Worm (Caenorhabditis elegans) whole organism, young adult: ENCODE measurements around the gene glb-22.
A peak's percentile ranks its signal among the peaks of the same experiment; 100 is the strongest.

Experiments used
- B0035.1 ChIP-seq: sonication (generic microtip); optimal IDR thresholded peaks from 2 replicates; lab custom pipeline; 2016; ENCODE audit warnings: missing genetic modification characterization, mild to moderate bottlenecking, missing compliant biosample characterization, missing genotype, missing genetic modification reagents
- C17E4.6 ChIP-seq: fragments of 200-800 bp; sonication (Bioruptor generic); IDR thresholded peaks from 2 replicates; pipeline ENCODE4 v1.3.6; 2022; ENCODE audit warnings: missing genetic modification reagents, missing genetic modification characterization, missing compliant biosample characterization
- F33H1.4 ChIP-seq: fragments of 200-800 bp; sonication (Bioruptor generic); IDR thresholded peaks from 2 replicates; pipeline ENCODE4 v1.3.6; 2022; ENCODE audit warnings: missing genetic modification reagents, missing genetic modification characterization, missing compliant biosample characterization
- F57C9.4 ChIP-seq: sonication (generic microtip); optimal IDR thresholded peaks from 2 replicates; lab custom pipeline; 2017; ENCODE audit warnings: mild to moderate bottlenecking, missing genetic modification characterization, missing compliant biosample characterization
- K11D2.4 ChIP-seq: fragments of 200-800 bp; sonication (Bioruptor generic); IDR thresholded peaks from 2 replicates; pipeline ENCODE4 v1.3.6; 2022; ENCODE audit warnings: missing genetic modification reagents, missing genetic modification characterization, missing compliant biosample characterization
- K12H6.12 ChIP-seq: fragments of 200-800 bp; sonication (Bioruptor generic); optimal IDR thresholded peaks from 2 replicates; lab custom pipeline; 2018; ENCODE audit warnings: mild to moderate bottlenecking, missing genetic modification characterization, missing compliant biosample characterization
- T07F8.4 ChIP-seq: sonication (generic microtip); optimal IDR thresholded peaks from 2 replicates; lab custom pipeline; 2016; ENCODE audit warnings: mild to moderate bottlenecking, missing genetic modification characterization, moderate library complexity, missing compliant biosample characterization
- Y53F4B.3 ChIP-seq: fragments of 200-800 bp; sonication (Bioruptor generic); IDR thresholded peaks from 2 replicates; pipeline ENCODE4 v1.3.6; 2022; ENCODE audit warnings: missing genetic modification reagents, missing genetic modification characterization, missing compliant biosample characterization
- Y53G8AR.9 ChIP-seq: fragments of 200-800 bp; sonication (Bioruptor generic); conservative IDR thresholded peaks from 2 replicates; pipeline ENCODE4 v1.3.6; 2022; ENCODE audit warnings: missing genetic modification reagents, missing genetic modification characterization, missing compliant biosample characterization
- ZK185.1 ChIP-seq: sonication (generic microtip); optimal IDR thresholded peaks from 2 replicates; lab custom pipeline; 2016; ENCODE audit warnings: mild to moderate bottlenecking, missing genetic modification characterization, missing compliant biosample characterization; ENCODE audit not compliant: poor library complexity, severe bottlenecking
- attf-5 ChIP-seq: fragments of 200-800 bp; sonication (Bioruptor generic); optimal IDR thresholded peaks from 2 replicates; lab custom pipeline; 2018; ENCODE audit warnings: mild to moderate bottlenecking, missing genetic modification characterization, missing compliant biosample characterization
- cebp-1 ChIP-seq, 2 experiments: fragments of 200-800 bp in 1 of 2; sonication (Bioruptor generic) in 1 of 2; sonication (generic microtip) in 1 of 2; IDR thresholded peaks in 1 of 2; optimal IDR thresholded peaks in 1 of 2; 2 replicates each; pipeline versions ENCODE4 v1.3.6 to Lab custom; 2017 to 2022; ENCODE audit warnings: missing compliant biosample characterization in 2 of 2, missing genetic modification characterization in 2 of 2, mild to moderate bottlenecking in 1 of 2, missing genetic modification reagents in 1 of 2, moderate library complexity in 1 of 2
- die-1 ChIP-seq: sonication (generic microtip); optimal IDR thresholded peaks from 2 replicates; lab custom pipeline; 2016; ENCODE audit warnings: missing genotype, mild to moderate bottlenecking, missing genetic modification characterization, missing compliant biosample characterization
- dox-1 ChIP-seq: fragments of 200-800 bp; sonication (Bioruptor generic); IDR thresholded peaks from 2 replicates; pipeline ENCODE4 v1.3.6; 2022; ENCODE audit warnings: missing genetic modification reagents, missing genetic modification characterization, missing compliant biosample characterization
- dpff-1 ChIP-seq: sonication (generic microtip); optimal IDR thresholded peaks from 2 replicates; lab custom pipeline; 2017; ENCODE audit warnings: mild to moderate bottlenecking, missing genetic modification characterization, missing compliant biosample characterization
- efl-1 ChIP-seq: fragments of 150-350 bp; optimal IDR thresholded peaks from 2 replicates; lab custom pipeline; 2014; ENCODE audit warnings: missing biosample characterization, missing genetic modification reagents, missing genetic modification characterization
- egrh-3 ChIP-seq: fragments of 200-800 bp; sonication (Bioruptor generic); IDR thresholded peaks from 2 replicates; pipeline ENCODE4 v1.3.6; 2022; ENCODE audit warnings: missing genetic modification reagents, missing genetic modification characterization, missing compliant biosample characterization
- ekl-4 ChIP-seq: fragments of 200-800 bp; sonication (Bioruptor generic); IDR thresholded peaks from 2 replicates; pipeline ENCODE4 v1.3.6; 2022; ENCODE audit warnings: missing genetic modification reagents, missing genetic modification characterization, missing compliant biosample characterization
- gei-17 ChIP-seq: fragments of 200-800 bp; sonication (Bioruptor generic); optimal IDR thresholded peaks from 2 replicates; lab custom pipeline; 2018; ENCODE audit warnings: mild to moderate bottlenecking, missing genetic modification characterization, missing compliant biosample characterization
- hmg-20 ChIP-seq: fragments of 200-800 bp; sonication (Bioruptor generic); IDR thresholded peaks from 2 replicates; pipeline ENCODE4 v1.3.6; 2022; ENCODE audit warnings: missing genetic modification reagents, missing genetic modification characterization, missing compliant biosample characterization
- lsl-1 ChIP-seq: fragments of 200-800 bp; sonication (Bioruptor generic); optimal IDR thresholded peaks from 2 replicates; lab custom pipeline; 2018; ENCODE audit warnings: mild to moderate bottlenecking, missing genetic modification characterization, moderate library complexity, missing compliant biosample characterization
- mcd-1 ChIP-seq: fragments of 200-800 bp; sonication (Bioruptor generic); IDR thresholded peaks from 2 replicates; pipeline ENCODE4 v1.3.6; 2022; ENCODE audit warnings: missing genetic modification reagents, missing genetic modification characterization, missing compliant biosample characterization
- mel-28 ChIP-seq: sonication (generic microtip); optimal IDR thresholded peaks from 2 replicates; lab custom pipeline; 2016; ENCODE audit warnings: borderline replicate concordance, mild to moderate bottlenecking, missing genetic modification characterization, missing compliant biosample characterization
- nhr-120 ChIP-seq: fragments of 200-800 bp; sonication (Bioruptor generic); IDR thresholded peaks from 2 replicates; pipeline ENCODE4 v1.3.6; 2022; ENCODE audit warnings: missing genetic modification characterization, missing compliant biosample characterization
- nhr-80 ChIP-seq: sonication (generic microtip); optimal IDR thresholded peaks from 2 replicates; lab custom pipeline; 2016; ENCODE audit warnings: missing genetic modification characterization, missing compliant biosample characterization
- pbrm-1 ChIP-seq: fragments of 200-800 bp; sonication (Bioruptor generic); IDR thresholded peaks from 2 replicates; pipeline ENCODE4 v1.3.6; 2022; ENCODE audit warnings: missing genetic modification reagents, missing genetic modification characterization, missing compliant biosample characterization
- rcor-1 ChIP-seq: fragments of 200-800 bp; sonication (Bioruptor generic); IDR thresholded peaks from 2 replicates; pipeline ENCODE4 v1.3.6; 2022; ENCODE audit warnings: missing genetic modification reagents, missing genetic modification characterization, missing compliant biosample characterization
- rpc-1 ChIP-seq, 2 experiments: fragments of 150-350 bp in 1 of 2; sonication (generic microtip) in 1 of 2; optimal IDR thresholded peaks; 2 replicates each; lab custom pipeline; 2014 to 2018; ENCODE audit warnings: missing biosample characterization in 1 of 2, missing genetic modification characterization in 1 of 2, missing genetic modification reagents in 1 of 2, missing genotype in 1 of 2
- snpc-4 ChIP-seq, 5 experiments: fragments of 150-350 bp in 1 of 5; sonication (generic microtip) in 4 of 5; optimal IDR thresholded peaks; 2 replicates each; lab custom pipeline; 2014 to 2018; ENCODE audit warnings: missing genetic modification characterization in 5 of 5, missing biosample characterization in 3 of 5, antibody characterized with exemption in 2 of 5, mild to moderate bottlenecking in 2 of 5, missing compliant biosample characterization in 2 of 5, missing genotype in 2 of 5, moderate library complexity in 2 of 5, missing genetic modification reagents in 1 of 5
- tbx-9 ChIP-seq: sonication (generic microtip); optimal IDR thresholded peaks from 2 replicates; lab custom pipeline; 2016; ENCODE audit warnings: borderline replicate concordance, missing genetic modification characterization, inconsistent platforms, missing compliant biosample characterization
- zfh-2 ChIP-seq: fragments of 200-800 bp; sonication (Bioruptor generic); conservative IDR thresholded peaks from 2 replicates; pipeline ENCODE4 v1.3.6; 2022; ENCODE audit warnings: missing genetic modification reagents, missing genetic modification characterization, missing compliant biosample characterization
- ztf-22 ChIP-seq: fragments of 200-800 bp; sonication (Bioruptor generic); optimal IDR thresholded peaks from 2 replicates; lab custom pipeline; 2018; ENCODE audit warnings: mild to moderate bottlenecking, missing genetic modification characterization, moderate library complexity, missing compliant biosample characterization

glb-22 gene

DNA sequence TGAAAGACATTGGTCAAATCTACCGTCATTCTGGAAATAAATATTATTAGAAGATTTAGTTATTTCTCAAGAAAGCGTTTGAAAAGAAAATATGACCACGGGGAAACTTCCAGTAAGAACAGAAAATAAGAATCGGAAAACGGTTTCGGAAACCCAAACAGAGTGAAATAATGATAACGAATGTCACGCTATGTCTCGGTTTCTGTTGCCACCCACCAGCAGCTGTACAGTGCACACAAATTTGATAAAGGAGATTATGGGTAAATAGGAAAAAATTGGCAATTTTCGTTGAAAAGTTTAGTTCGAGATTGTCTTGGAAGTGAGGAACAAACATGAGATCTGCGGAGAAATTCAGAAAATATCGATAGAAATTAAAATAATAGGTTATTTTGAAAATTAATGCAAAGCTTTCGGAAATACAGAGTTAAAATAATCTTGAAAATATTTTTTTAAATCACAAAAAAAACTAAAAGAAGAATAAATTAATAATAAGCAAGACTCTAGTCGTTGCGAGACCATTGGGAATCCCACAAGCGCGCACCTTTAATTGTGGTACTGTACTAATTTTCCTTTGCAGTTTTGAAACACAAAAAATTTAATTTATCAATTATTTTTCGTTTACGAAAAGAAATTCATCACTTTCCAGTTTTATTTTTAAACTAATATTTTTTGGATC lies 2.9 kb upstream of the glb-22 start, which contains the start of gene pes-9 (continued):
- peak; percentile 78 for TF ChIP-seq F33H1.4 (GFP tag; lab: Robert Waterston, UW)
- peak; percentile 52 for TF ChIP-seq nhr-80 (tag; lab: Kevin White, UChicago)
- no peak for TF ChIP-seq K12H6.12 (tag; lab: Kevin White, UChicago)
- TF ChIP-seq F57C9.4, result no peak
- TF ChIP-seq C17E4.6 (GFP tag; lab: Robert Waterston, UW), result no peak
- no peak for TF ChIP-seq gei-17 (GFP tag; lab: Kevin White, UChicago)
- TF ChIP-seq tbx-9 (tag; lab: Kevin White, UChicago), result no peak
- TF ChIP-seq T07F8.4 (tag; lab: Kevin White, UChicago), result no peak
- no peak for TF ChIP-seq nhr-120 (GFP tag; lab: Robert Waterston, UW)
- no peak for TF ChIP-seq K11D2.4
- no peak for TF ChIP-seq zfh-2
- TF ChIP-seq B0035.1 (tag; lab: Kevin White, UChicago), result no peak
- no peak for TF ChIP-seq pbrm-1 (GFP tag; lab: Robert Waterston, UW)
- TF ChIP-seq efl-1 (GFP tag; lab: Kevin White, UChicago), result peak; percentile 12
- no peak for TF ChIP-seq ZK185.1 (tag; lab: Kevin White, UChicago)
- no peak for TF ChIP-seq ztf-22 (GFP tag; lab: Kevin White, UChicago)
- no peak for TF ChIP-seq rpc-1 (optimal IDR thresholded peaks at IDR 0.05; lab: Kevin White, UChicago)
- TF ChIP-seq rpc-1 (tag; optimal IDR thresholded peaks at IDR 0.05; lab: Kevin White, UChicago), result no peak
- no peak for TF ChIP-seq snpc-4 (GFP tag; optimal IDR thresholded peaks at IDR 0.05; lab: Kevin White, UChicago)
- no peak for TF ChIP-seq snpc-4 (tag; optimal IDR thresholded peaks at IDR 0.05; lab: Kevin White, UChicago)
- TF ChIP-seq mel-28 (tag; lab: Kevin White, UChicago), result no peak
- no peak for TF ChIP-seq Y53F4B.3 (GFP tag; lab: Robert Waterston, UW)

DNA sequence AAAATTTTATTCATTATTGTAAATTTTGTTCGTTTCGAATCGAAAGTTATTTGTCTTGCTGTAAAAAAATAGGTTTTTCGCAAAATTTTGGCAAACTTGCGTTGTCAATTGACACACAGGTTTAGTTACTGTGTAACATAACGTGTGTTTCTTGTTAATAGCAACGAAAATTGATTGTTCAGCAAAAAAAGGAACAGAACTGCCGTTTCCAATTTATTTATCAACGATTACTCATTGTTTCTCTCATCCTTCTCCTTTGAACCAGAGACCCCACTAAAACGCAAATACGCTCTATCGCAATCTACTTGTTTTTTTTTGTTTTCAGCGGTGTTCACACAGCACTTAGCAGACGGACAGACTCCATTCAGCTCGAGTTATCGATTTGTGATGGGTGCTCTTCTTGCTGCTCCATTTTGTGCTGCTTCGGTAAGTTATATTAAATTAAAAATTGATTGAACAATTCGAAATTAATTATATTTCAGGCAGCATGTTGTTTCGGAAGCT lies 2.3 kb upstream of the glb-22 start, which contains the start of gene R11H6.2:
R11H6.2 (plus strand) TSS at position 326 of the 504 bp plus-strand sequence.
- TF ChIP-seq Y53F4B.3 (GFP tag; lab: Robert Waterston, UW), result no peak
- TF ChIP-seq attf-5 (GFP tag; lab: Kevin White, UChicago), result peak; percentile 44
- TF ChIP-seq cebp-1 (GFP tag; IDR thresholded peaks at IDR 0.05; lab: Robert Waterston, UW), result no peak
- TF ChIP-seq cebp-1 (tag; optimal IDR thresholded peaks at IDR 0.05; lab: Kevin White, UChicago), result peak; percentile 19
- no peak for TF ChIP-seq zfh-2
- peak; percentile 68 for TF ChIP-seq mcd-1 (GFP tag; lab: Robert Waterston, UW)
- no peak for TF ChIP-seq rcor-1 (GFP tag; lab: Robert Waterston, UW)
- no peak for TF ChIP-seq egrh-3 (GFP tag; lab: Robert Waterston, UW)

DNA sequence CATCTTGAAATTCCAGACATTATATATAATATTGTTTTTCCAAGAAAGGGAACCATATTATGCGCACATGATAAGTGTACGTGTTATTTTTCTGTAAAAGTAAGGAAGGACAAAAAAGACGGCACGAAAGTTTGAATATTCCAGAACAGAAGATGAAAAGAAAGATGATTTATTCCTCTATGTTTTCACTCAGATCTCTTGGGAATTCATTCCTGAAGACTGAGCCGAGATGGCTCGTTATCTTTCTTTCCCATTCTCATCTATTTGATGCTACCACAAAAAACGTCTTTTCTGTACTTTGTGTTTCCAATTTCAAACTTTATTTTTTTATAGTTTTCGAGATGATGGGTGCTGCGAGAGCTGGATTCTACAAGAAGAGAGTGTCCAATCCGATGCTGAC lies 3.7 kb downstream of the glb-22 start:
- TF ChIP-seq ekl-4 (GFP tag; lab: Robert Waterston, UW) (no peak), mcd-1 (GFP tag; lab: Robert Waterston, UW) (no peak), hmg-20 (GFP tag; lab: Robert Waterston, UW) (no peak), die-1 (tag; lab: Kevin White, UChicago) (no peak), dpff-1 (no peak), Y53G8AR.9 (GFP tag; lab: Robert Waterston, UW) (no peak), dox-1 (GFP tag; lab: Robert Waterston, UW) (no peak), lsl-1 (GFP tag; lab: Kevin White, UChicago) (no peak)
- TF ChIP-seq, all 124 proteins: peak for 0
